Fruit fly (Drosophila melanogaster) Kc167 (cell line): ENCODE results near the gene CG9444.

Experiments
- Myc ChIP-seq: fragments of >200 bp; optimal IDR thresholded peaks from 2 replicates; lab custom pipeline; 2017; ENCODE audit warnings: missing external identifiers
- Sin3A ChIP-seq: fragments of >200 bp; optimal IDR thresholded peaks from 2 replicates; lab custom pipeline; 2018; ENCODE audit warnings: missing external identifiers
- h ChIP-seq: fragments of >200 bp; optimal IDR thresholded peaks from 3 replicates; lab custom pipeline; 2018; ENCODE audit warnings: missing external identifiers
- psq ChIP-seq: fragments of >200 bp; optimal IDR thresholded peaks from 2 replicates; lab custom pipeline; 2017; ENCODE audit warnings: missing external identifiers
- ttk ChIP-seq: sonication (Bioruptor generic); optimal IDR thresholded peaks from 2 replicates; lab custom pipeline; 2017; ENCODE audit warnings: missing external identifiers

- no peak for TF ChIP-seq Myc (lab: Kevin White, UChicago)
- TF ChIP-seq psq (lab: Kevin White, UChicago) = no peak
- TF ChIP-seq Sin3A (lab: Kevin White, UChicago) = no peak
- no peak for TF ChIP-seq ttk (lab: Kevin White, UChicago)
- no peak for TF ChIP-seq h (lab: Kevin White, UChicago)
These were observed 891 bp downstream of the CG9444 start for dm6 chr3R:9683064-9683682.
